Worm (Caenorhabditis elegans) whole organism, young adult: ENCODE data around the gene C39E9.8.
A peak's percentile ranks its signal among the peaks of the same experiment; 100 is the strongest.

ENCODE experiments used
- D2030.7 ChIP-seq: fragments of 200-800 bp; sonication (Bioruptor generic); IDR thresholded peaks from 2 replicates; pipeline ENCODE4 v1.3.6; 2022; ENCODE audit warnings: missing genetic modification reagents, missing genetic modification characterization, missing compliant biosample characterization
- T26A5.8 ChIP-seq: sonication (generic microtip); optimal IDR thresholded peaks from 2 replicates; lab custom pipeline; 2016; ENCODE audit warnings: missing genetic modification characterization, missing compliant biosample characterization
- Y56A3A.18 ChIP-seq: fragments of 200-800 bp; sonication (Bioruptor generic); IDR thresholded peaks from 2 replicates; pipeline ENCODE4 v1.3.6; 2022; ENCODE audit warnings: missing genetic modification reagents, missing genetic modification characterization, missing compliant biosample characterization
- ZK185.1 ChIP-seq: sonication (generic microtip); optimal IDR thresholded peaks from 2 replicates; lab custom pipeline; 2016; ENCODE audit warnings: mild to moderate bottlenecking, missing genetic modification characterization, missing compliant biosample characterization; ENCODE audit not compliant: poor library complexity, severe bottlenecking
- akir-1 ChIP-seq: fragments of 200-800 bp; sonication (Bioruptor generic); optimal IDR thresholded peaks from 2 replicates; lab custom pipeline; 2018; ENCODE audit warnings: mild to moderate bottlenecking, missing genetic modification characterization, moderate library complexity, missing compliant biosample characterization
- ama-1 ChIP-seq, 3 experiments: fragments of 150-350 bp in 1 of 3; sonication (generic microtip) in 2 of 3; optimal IDR thresholded peaks; 2 replicates each; lab custom pipeline; 2014 to 2018; ENCODE audit warnings: missing biosample characterization in 2 of 3, missing genetic modification characterization in 2 of 3, missing genetic modification reagents in 2 of 3
- attf-3 ChIP-seq: fragments of 200-800 bp; sonication (Bioruptor generic); conservative IDR thresholded peaks from 2 replicates; pipeline ENCODE4 v1.3.6; 2022; ENCODE audit warnings: missing genetic modification reagents, missing genetic modification characterization, missing compliant biosample characterization
- die-1 ChIP-seq: sonication (generic microtip); optimal IDR thresholded peaks from 2 replicates; lab custom pipeline; 2016; ENCODE audit warnings: missing genotype, mild to moderate bottlenecking, missing genetic modification characterization, missing compliant biosample characterization
- dpl-1 ChIP-seq: fragments of 150-350 bp; optimal IDR thresholded peaks from 2 replicates; lab custom pipeline; 2014; ENCODE audit warnings: missing biosample characterization, missing genetic modification reagents, missing genetic modification characterization
- egrh-3 ChIP-seq: fragments of 200-800 bp; sonication (Bioruptor generic); IDR thresholded peaks from 2 replicates; pipeline ENCODE4 v1.3.6; 2022; ENCODE audit warnings: missing genetic modification reagents, missing genetic modification characterization, missing compliant biosample characterization
- ets-4 ChIP-seq: fragments of 200-800 bp; sonication (Bioruptor generic); optimal IDR thresholded peaks from 2 replicates; lab custom pipeline; 2018; ENCODE audit warnings: mild to moderate bottlenecking, missing genetic modification characterization, missing compliant biosample characterization
- fkh-3 ChIP-seq: sonication (generic microtip); optimal IDR thresholded peaks from 2 replicates; lab custom pipeline; 2016; ENCODE audit warnings: mild to moderate bottlenecking, missing genetic modification characterization, missing compliant biosample characterization
- gei-17 ChIP-seq: fragments of 200-800 bp; sonication (Bioruptor generic); optimal IDR thresholded peaks from 2 replicates; lab custom pipeline; 2018; ENCODE audit warnings: mild to moderate bottlenecking, missing genetic modification characterization, missing compliant biosample characterization
- hlh-26 ChIP-seq: fragments of 200-800 bp; sonication (Bioruptor generic); conservative IDR thresholded peaks from 2 replicates; pipeline ENCODE4 v1.3.6; 2022; ENCODE audit warnings: missing genetic modification reagents, missing genetic modification characterization, missing compliant biosample characterization
- hmg-1.2 ChIP-seq: fragments of 200-800 bp; sonication (Bioruptor generic); IDR thresholded peaks from 2 replicates; pipeline ENCODE4 v1.3.6; 2022; ENCODE audit warnings: missing genetic modification reagents, missing genetic modification characterization, missing compliant biosample characterization
- hmg-20 ChIP-seq: fragments of 200-800 bp; sonication (Bioruptor generic); IDR thresholded peaks from 2 replicates; pipeline ENCODE4 v1.3.6; 2022; ENCODE audit warnings: missing genetic modification reagents, missing genetic modification characterization, missing compliant biosample characterization
- hrde-1 ChIP-seq: sonication (generic microtip); optimal IDR thresholded peaks from 2 replicates; lab custom pipeline; 2016; ENCODE audit warnings: missing genetic modification characterization, mild to moderate bottlenecking, missing compliant biosample characterization, moderate library complexity, missing genotype, missing genetic modification reagents, borderline replicate concordance
- lin-35 ChIP-seq, 3 experiments: fragments of 150-350 bp in 2 of 3; sonication (generic microtip) in 1 of 3; optimal IDR thresholded peaks; 2 replicates each; lab custom pipeline; 2014 to 2018; ENCODE audit warnings: missing biosample characterization in 3 of 3, missing genetic modification characterization in 3 of 3, missing genetic modification reagents in 3 of 3
- lsl-1 ChIP-seq: fragments of 200-800 bp; sonication (Bioruptor generic); optimal IDR thresholded peaks from 2 replicates; lab custom pipeline; 2018; ENCODE audit warnings: mild to moderate bottlenecking, missing genetic modification characterization, moderate library complexity, missing compliant biosample characterization
- lsy-27 ChIP-seq: sonication (generic microtip); optimal IDR thresholded peaks from 2 replicates; lab custom pipeline; 2017; ENCODE audit warnings: missing genetic modification characterization, mild to moderate bottlenecking, missing compliant biosample characterization, antibody characterized with exemption, missing genotype, borderline replicate concordance; ENCODE audit not compliant: insufficient read depth
- mel-28 ChIP-seq: sonication (generic microtip); optimal IDR thresholded peaks from 2 replicates; lab custom pipeline; 2016; ENCODE audit warnings: borderline replicate concordance, mild to moderate bottlenecking, missing genetic modification characterization, missing compliant biosample characterization
- nhr-120 ChIP-seq: fragments of 200-800 bp; sonication (Bioruptor generic); IDR thresholded peaks from 2 replicates; pipeline ENCODE4 v1.3.6; 2022; ENCODE audit warnings: missing genetic modification characterization, missing compliant biosample characterization
- nhr-179 ChIP-seq: sonication (generic microtip); optimal IDR thresholded peaks from 2 replicates; lab custom pipeline; 2016; ENCODE audit warnings: mild to moderate bottlenecking, missing genetic modification characterization, missing compliant biosample characterization
- nhr-90 ChIP-seq: sonication (generic microtip); optimal IDR thresholded peaks from 2 replicates; lab custom pipeline; 2016; ENCODE audit warnings: missing genotype, mild to moderate bottlenecking, missing genetic modification characterization, missing compliant biosample characterization
- rec-8 ChIP-seq, 2 experiments: sonication (generic microtip); optimal IDR thresholded peaks; 2 replicates each; lab custom pipeline; 2016; ENCODE audit warnings: mild to moderate bottlenecking in 2 of 2, missing genetic modification characterization in 2 of 2, missing genetic modification reagents in 2 of 2, missing genotype in 2 of 2, missing biosample characterization in 1 of 2, missing compliant biosample characterization in 1 of 2, moderate library complexity in 1 of 2
- rpc-1 ChIP-seq, 2 experiments: fragments of 150-350 bp in 1 of 2; sonication (generic microtip) in 1 of 2; optimal IDR thresholded peaks; 2 replicates each; lab custom pipeline; 2014 to 2018; ENCODE audit warnings: missing biosample characterization in 1 of 2, missing genetic modification characterization in 1 of 2, missing genetic modification reagents in 1 of 2, missing genotype in 1 of 2
- snpc-4 ChIP-seq, 5 experiments: fragments of 150-350 bp in 1 of 5; sonication (generic microtip) in 4 of 5; optimal IDR thresholded peaks; 2 replicates each; lab custom pipeline; 2014 to 2018; ENCODE audit warnings: missing genetic modification characterization in 5 of 5, missing biosample characterization in 3 of 5, antibody characterized with exemption in 2 of 5, mild to moderate bottlenecking in 2 of 5, missing compliant biosample characterization in 2 of 5, missing genotype in 2 of 5, moderate library complexity in 2 of 5, missing genetic modification reagents in 1 of 5
- tbp1 ChIP-seq: fragments of 200-800 bp; sonication (Bioruptor generic); optimal IDR thresholded peaks from 2 replicates; lab custom pipeline; 2018; ENCODE audit warnings: mild to moderate bottlenecking, missing genetic modification characterization, missing compliant biosample characterization
- tlf-1 ChIP-seq: fragments of 200-800 bp; sonication (Bioruptor generic); optimal IDR thresholded peaks from 2 replicates; lab custom pipeline; 2018; ENCODE audit warnings: mild to moderate bottlenecking, missing genetic modification characterization, missing compliant biosample characterization
- unc-130 ChIP-seq: sonication (generic microtip); optimal IDR thresholded peaks from 2 replicates; lab custom pipeline; 2016; ENCODE audit warnings: missing genetic modification reagents, missing genetic modification characterization, missing compliant biosample characterization
- zfh-2 ChIP-seq: fragments of 200-800 bp; sonication (Bioruptor generic); conservative IDR thresholded peaks from 2 replicates; pipeline ENCODE4 v1.3.6; 2022; ENCODE audit warnings: missing genetic modification reagents, missing genetic modification characterization, missing compliant biosample characterization
- ztf-22 ChIP-seq: fragments of 200-800 bp; sonication (Bioruptor generic); optimal IDR thresholded peaks from 2 replicates; lab custom pipeline; 2018; ENCODE audit warnings: mild to moderate bottlenecking, missing genetic modification characterization, moderate library complexity, missing compliant biosample characterization
- ztf-3 ChIP-seq: fragments of 200-800 bp; sonication (Bioruptor generic); optimal IDR thresholded peaks from 2 replicates; lab custom pipeline; 2018; ENCODE audit warnings: mild to moderate bottlenecking, missing genetic modification characterization, missing compliant biosample characterization
- ztf-6 ChIP-seq: fragments of 200-800 bp; sonication (Bioruptor generic); IDR thresholded peaks from 2 replicates; pipeline ENCODE4 v1.3.6; 2022; ENCODE audit warnings: missing genetic modification reagents, missing genetic modification characterization, missing compliant biosample characterization

The C39E9.8 gene

DNA sequence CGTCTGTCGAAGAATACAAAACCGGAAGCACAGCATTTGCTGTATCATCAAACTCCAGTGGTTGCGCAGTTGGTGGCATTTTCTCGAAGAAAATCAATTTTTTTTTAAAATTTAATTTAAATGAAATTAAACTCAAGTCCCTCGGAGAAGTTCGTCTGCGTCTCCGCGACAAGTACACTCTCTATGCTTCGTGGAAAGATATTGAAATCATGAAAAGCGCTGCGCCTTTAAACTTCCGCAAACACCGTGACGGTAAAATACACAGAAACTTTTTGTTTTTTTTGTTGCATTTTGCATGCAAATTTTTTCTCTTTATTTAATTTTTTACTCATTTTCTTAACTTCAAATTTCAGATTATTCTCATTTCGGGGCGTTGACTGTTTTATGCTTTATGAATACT is 19.4 kb downstream of the C39E9.8 start, which contains the start of the genes dli-1, tin-9.2 and exos-4.1 (continued):
- TF ChIP-seq lsy-27 (tag; lab: Kevin White, UChicago) (no peak), die-1 (tag; lab: Kevin White, UChicago) (no peak), T26A5.8 (no peak), dpl-1 (GFP tag; lab: Kevin White, UChicago) (peak; percentile 58), tlf-1 (GFP tag; lab: Kevin White, UChicago) (no peak), gei-17 (GFP tag; lab: Kevin White, UChicago) (no peak), lsl-1 (peak; percentile 61), ztf-22 (GFP tag; lab: Kevin White, UChicago) (no peak), egrh-3 (GFP tag; lab: Robert Waterston, UW) (no peak), nhr-179 (tag; lab: Kevin White, UChicago) (no peak), zfh-2 (GFP tag; lab: Robert Waterston, UW) (no peak), ztf-6 (GFP tag; lab: Robert Waterston, UW) (no peak), D2030.7 (GFP tag; lab: Robert Waterston, UW) (peak; percentile 52), hrde-1 (tag; lab: Kevin White, UChicago) (no peak), ZK185.1 (tag; lab: Kevin White, UChicago) (no peak), unc-130 (GFP tag; lab: Kevin White, UChicago) (no peak), fkh-3 (tag; lab: Kevin White, UChicago) (no peak), Y56A3A.18 (no peak), attf-3 (GFP tag; lab: Robert Waterston, UW) (peak; percentile 29; the same call in 1 of the 2 replicates), akir-1 (GFP tag; lab: Kevin White, UChicago) (no peak), hmg-20 (GFP tag; lab: Robert Waterston, UW) (no peak), ets-4 (no peak), nhr-120 (GFP tag; lab: Robert Waterston, UW) (no peak), tbp1 (peak; percentile 44), rpc-1 (optimal IDR thresholded peaks at IDR 0.05; lab: Kevin White, UChicago) (no peak), rpc-1 (tag; optimal IDR thresholded peaks at IDR 0.05; lab: Kevin White, UChicago) (no peak), lin-35 (GFP tag; optimal IDR thresholded peaks at IDR 0.05; lab: Kevin White, UChicago) (peak in 1 of 3 experiments; percentile 25), rec-8 (tag; optimal IDR thresholded peaks at IDR 0.05; lab: Kevin White, UChicago) (no peak)

- TF ChIP-seq ama-1 (optimal IDR thresholded peaks at IDR 0.05; lab: Kevin White, UChicago) (no peak), ama-1 (GFP tag; optimal IDR thresholded peaks at IDR 0.05; lab: Kevin White, UChicago) (no peak), hmg-1.2 (GFP tag; lab: Robert Waterston, UW) (no peak), hlh-26 (no peak), lin-35 (GFP tag; optimal IDR thresholded peaks at IDR 0.05; lab: Kevin White, UChicago) (no peak), ztf-3 (GFP tag; lab: Kevin White, UChicago) (no peak), akir-1 (GFP tag; lab: Kevin White, UChicago) (no peak), zfh-2 (GFP tag; lab: Robert Waterston, UW) (no peak), mel-28 (tag; lab: Kevin White, UChicago) (no peak), nhr-90 (tag; lab: Kevin White, UChicago) (no peak), snpc-4 (GFP tag; optimal IDR thresholded peaks at IDR 0.05; lab: Kevin White, UChicago) (no peak), snpc-4 (tag; optimal IDR thresholded peaks at IDR 0.05; lab: Kevin White, UChicago) (no peak)
- TF ChIP-seq, all 124 proteins: peak for 0
These were observed 21.2 kb downstream of the C39E9.8 start, which contains the start of gene fask-1 for ce11 chrIV:13100415-13100814. TSS of gene fask-1 (plus strand) at chrIV:13100715.
